Worm (Caenorhabditis elegans) whole organism, L4 larva: ENCODE data around the gene Y39A1A.18.

Experiments
- F49E8.2 ChIP-seq: sonication (generic microtip); optimal IDR thresholded peaks from 2 replicates; lab custom pipeline; 2016; ENCODE audit warnings: missing compliant biosample characterization, mild to moderate bottlenecking, missing genetic modification characterization, borderline replicate concordance
- aly-2 ChIP-seq: sonication (generic microtip); optimal IDR thresholded peaks from 2 replicates; lab custom pipeline; 2018; ENCODE audit warnings: missing biosample characterization, missing genetic modification characterization
- ceh-82 ChIP-seq: sonication (generic microtip); optimal IDR thresholded peaks from 2 replicates; lab custom pipeline; 2017; ENCODE audit warnings: missing biosample characterization, missing genetic modification characterization
- daf-16 ChIP-seq, 3 experiments: sonication (generic microtip); optimal IDR thresholded peaks; 2 replicates each; lab custom pipeline; 2016 to 2017; ENCODE audit warnings: missing genetic modification characterization in 3 of 3, missing genetic modification reagents in 3 of 3, mild to moderate bottlenecking in 2 of 3, missing compliant biosample characterization in 2 of 3, missing biosample characterization in 1 of 3, moderate library complexity in 1 of 3
- dmd-6 ChIP-seq: fragments of 200-800 bp; sonication (Bioruptor generic); IDR thresholded peaks from 2 replicates; pipeline ENCODE4 v1.3.6; 2022; ENCODE audit warnings: missing genetic modification reagents, missing genetic modification characterization, missing compliant biosample characterization
- lin-39 ChIP-seq: fragments of 150-350 bp; optimal IDR thresholded peaks from 2 replicates; lab custom pipeline; 2014; ENCODE audit warnings: missing biosample characterization, missing genetic modification reagents, missing genetic modification characterization
- madf-5 ChIP-seq, 2 experiments: fragments of 200-800 bp; sonication (Bioruptor generic); IDR thresholded peaks; 2 replicates each; pipeline ENCODE4 v1.3.6; 2022; ENCODE audit warnings: missing compliant biosample characterization in 2 of 2, missing genetic modification characterization in 2 of 2
- mxl-2 ChIP-seq: fragments of 200-800 bp; sonication (Bioruptor generic); conservative IDR thresholded peaks from 2 replicates; pipeline ENCODE4 v1.3.6; 2022; ENCODE audit warnings: missing genetic modification reagents, missing genetic modification characterization, missing compliant biosample characterization
- mxl-3 ChIP-seq: fragments of 200-800 bp; sonication (Bioruptor generic); optimal IDR thresholded peaks from 2 replicates; lab custom pipeline; 2018; ENCODE audit warnings: mild to moderate bottlenecking, missing genetic modification characterization, missing compliant biosample characterization
- skn-1 ChIP-seq: fragments of 150-350 bp; optimal IDR thresholded peaks from 2 replicates; lab custom pipeline; 2014; ENCODE audit warnings: missing biosample characterization, missing genetic modification characterization
- unc-62 ChIP-seq, 3 experiments: fragments of 150-350 bp in 1 of 3; sonication (generic microtip); optimal IDR thresholded peaks in 2 of 3; peaks in 1 of 3; 1 replicate in 1 of 3; 2 replicates in 2 of 3; lab custom pipeline; 2014 to 2017; ENCODE audit warnings: missing biosample characterization in 3 of 3, missing genetic modification characterization in 3 of 3, missing genetic modification reagents in 3 of 3, missing genotype in 1 of 3
- ztf-11 ChIP-seq: fragments of 150-350 bp; optimal IDR thresholded peaks from 2 replicates; lab custom pipeline; 2014; ENCODE audit warnings: missing biosample characterization, missing genetic modification characterization

- TF ChIP-seq F49E8.2 (no peak), madf-5 (GFP tag; IDR thresholded peaks at IDR 0.05; lab: Robert Waterston, UW) (no peak), ztf-11 (no peak), dmd-6 (GFP tag; lab: Robert Waterston, UW) (no peak), mxl-2 (GFP tag; lab: Robert Waterston, UW) (no peak), ceh-82 (tag; lab: Kevin White, UChicago) (no peak), unc-62 (GFP tag; optimal IDR thresholded peaks at IDR 0.05 in 1 of 2; lab: Kevin White, UChicago) (no peak), unc-62 (tag; optimal IDR thresholded peaks at IDR 0.05; lab: Kevin White, UChicago) (no peak), aly-2 (no peak), lin-39 (tag; lab: Kevin White, UChicago) (no peak), skn-1 (no peak), daf-16 (GFP tag; optimal IDR thresholded peaks at IDR 0.05; lab: Kevin White, UChicago) (no peak), daf-16 (tag; optimal IDR thresholded peaks at IDR 0.05; lab: Kevin White, UChicago) (no peak), mxl-3 (GFP tag; lab: Kevin White, UChicago) (no peak)
Measured at ce11 chrIII:10734511-10735233, 40.4 kb upstream of the Y39A1A.18 start.
